Fruit fly (Drosophila melanogaster) whole organism, embryonic: ENCODE measurements around the gene CG12017.
A peak's percentile ranks its signal among the peaks of the same experiment; 100 is the strongest.

ENCODE experiments used
- CG3407 ChIP-seq: fragments of 200-800 bp; sonication (Bioruptor generic); optimal IDR thresholded peaks from 2 replicates; lab custom pipeline; 2018; ENCODE audit warnings: missing biosample characterization, mild to moderate bottlenecking, missing genetic modification characterization
- pan ChIP-seq, 4 experiments: fragments of >200 bp in 3 of 4; fragments of 200-800 bp in 1 of 4; sonication (Bioruptor generic) in 1 of 4; optimal IDR thresholded peaks in 3 of 4; IDR thresholded peaks in 1 of 4; 2 replicates each; pipeline versions ENCODE4 v1.3.6 to Lab custom; 2017 to 2022; ENCODE audit warnings: missing biosample characterization in 2 of 4, missing genetic modification characterization in 2 of 4, mixed read lengths in 1 of 4
- pfk ChIP-seq: fragments of 200-800 bp; sonication (Bioruptor generic); optimal IDR thresholded peaks from 2 replicates; lab custom pipeline; 2018; ENCODE audit warnings: missing biosample characterization, mild to moderate bottlenecking, missing genetic modification characterization, moderate library complexity
- so ChIP-seq: fragments of 200-800 bp; sonication (Bioruptor generic); IDR thresholded peaks from 3 replicates; pipeline ENCODE4 v1.3.6; 2022; ENCODE audit warnings: missing biosample characterization, missing genetic modification characterization

DNA sequence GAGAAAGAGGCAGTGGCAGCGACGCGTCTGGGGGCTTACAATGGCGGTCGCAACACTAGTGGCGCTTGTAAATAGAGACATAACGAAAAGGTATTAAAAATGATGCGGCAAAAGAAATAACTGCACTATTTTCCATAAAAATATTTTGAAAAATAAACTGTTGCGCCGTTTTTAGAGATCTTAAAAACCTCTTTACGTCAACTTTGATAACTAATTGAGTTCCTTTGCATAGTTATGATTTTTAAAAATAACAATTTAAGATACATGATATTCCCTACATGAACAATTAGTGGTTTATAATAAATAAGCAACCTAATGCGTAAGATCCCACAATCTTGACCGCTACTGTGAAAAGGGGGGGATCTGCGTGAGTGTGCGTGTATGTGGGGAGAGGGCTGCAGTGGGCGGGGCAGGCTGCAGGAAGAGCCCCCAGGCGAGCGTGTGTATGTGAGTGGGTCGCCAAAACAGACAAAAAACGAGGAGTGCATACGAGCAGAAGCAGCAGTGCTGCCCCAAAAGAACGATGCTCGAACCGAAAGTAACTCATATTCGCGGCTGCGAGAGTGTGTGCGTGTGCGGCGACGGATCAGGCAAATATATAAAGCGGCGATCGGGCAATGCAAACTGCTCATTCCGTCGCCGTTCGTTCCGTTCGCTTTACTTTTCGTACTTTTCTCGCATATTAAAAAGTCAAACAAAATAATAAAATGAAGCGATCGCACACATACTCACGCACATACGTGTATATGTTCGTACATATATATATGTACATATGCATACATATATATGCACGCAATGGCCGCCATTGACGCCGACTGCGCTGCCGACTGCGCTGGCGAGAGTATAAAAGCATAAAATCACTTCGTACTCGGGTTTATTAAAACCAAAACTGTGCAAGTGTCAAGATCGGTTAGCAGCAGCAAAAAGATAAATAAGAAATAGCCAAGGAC lies 31.1 kb upstream of the CG12017 start:
- TF ChIP-seq pan (optimal IDR thresholded peaks at IDR 0.05; lab: Kevin White, UChicago) (no peak), pan (GFP tag; optimal IDR thresholded peaks at IDR 0.05 in 1 of 2, IDR thresholded peaks at IDR 0.05 in 1 of 2) (no peak), so (peak; percentile 74; the same call in 1 of the 3 replicates), CG3407 (no peak), pfk (no peak)
